Worm (Caenorhabditis elegans) whole organism, L4 larva: ENCODE data around the gene R05F9.9.
"Not testable (repeated sequence)": the region's sequence is repeated elsewhere in the genome, so short reads cannot be mapped to it uniquely, and the experiment has no call there.

Experiments
- R02D3.7 ChIP-seq: fragments of 150-350 bp; sonication (generic microtip); optimal IDR thresholded peaks from 3 replicates; lab custom pipeline; 2014; ENCODE audit warnings: missing biosample characterization, missing genetic modification characterization
- ceh-82 ChIP-seq: sonication (generic microtip); optimal IDR thresholded peaks from 2 replicates; lab custom pipeline; 2017; ENCODE audit warnings: missing biosample characterization, missing genetic modification characterization
- hlh-11 ChIP-seq: fragments of 200-800 bp; sonication (Bioruptor generic); optimal IDR thresholded peaks from 2 replicates; lab custom pipeline; 2018; ENCODE audit warnings: mild to moderate bottlenecking, missing genetic modification characterization, missing compliant biosample characterization
- mes-2 ChIP-seq: sonication (generic microtip); optimal IDR thresholded peaks from 2 replicates; lab custom pipeline; 2016; ENCODE audit warnings: missing genotype, mild to moderate bottlenecking, missing genetic modification characterization, missing compliant biosample characterization; ENCODE audit not compliant: poor library complexity, severe bottlenecking
- pha-4 ChIP-seq, 2 experiments: fragments of 150-350 bp in 1 of 2; fragments of 200-800 bp in 1 of 2; sonication (Bioruptor generic) in 1 of 2; IDR thresholded peaks in 1 of 2; optimal IDR thresholded peaks in 1 of 2; 2 replicates each; pipeline versions ENCODE4 v1.3.6 to Lab custom; 2014 to 2022; ENCODE audit warnings: missing genetic modification characterization in 2 of 2, missing genetic modification reagents in 2 of 2, missing biosample characterization in 1 of 2, missing compliant biosample characterization in 1 of 2

DNA sequence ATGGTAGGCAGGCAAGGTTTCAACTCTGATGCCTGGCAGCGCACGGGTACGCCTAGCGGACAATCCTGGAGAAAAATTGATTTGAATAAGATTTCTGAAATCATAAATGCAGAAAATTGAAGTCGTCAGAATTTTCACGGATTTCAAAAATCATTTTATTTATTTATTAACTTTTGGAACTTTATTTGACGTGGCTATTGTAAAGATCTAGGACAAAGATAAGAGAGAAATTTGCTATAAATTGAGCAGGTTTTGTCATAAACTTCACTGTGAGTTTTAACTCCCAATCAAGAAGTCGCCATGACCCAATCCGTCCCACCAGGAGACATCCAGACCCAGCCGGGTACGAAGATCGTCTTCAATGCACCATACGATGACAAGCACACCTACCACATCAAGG, 30.8 kb upstream of the R05F9.9 start, which contains the start of gene msp-152:
- TF ChIP-seq R02D3.7 (tag; lab: Kevin White, UChicago); ceh-82 (tag; lab: Kevin White, UChicago); hlh-11; mes-2 (tag; lab: Kevin White, UChicago); pha-4 (GFP tag; IDR thresholded peaks at IDR 0.05; lab: Robert Waterston, UW); pha-4 (tag; optimal IDR thresholded peaks at IDR 0.05; lab: Kevin White, UChicago): not testable (repeated sequence)
